Worm (Caenorhabditis elegans) whole organism, L4/young adult: ENCODE data around the gene glrx-21.

Experiments
- W03F9.2 ChIP-seq: fragments of 150-350 bp; optimal IDR thresholded peaks from 2 replicates; lab custom pipeline; 2014; ENCODE audit warnings: missing biosample characterization, missing genetic modification characterization
- dao-5 ChIP-seq: sonication (generic microtip); optimal IDR thresholded peaks from 2 replicates; lab custom pipeline; 2016; ENCODE audit warnings: missing genotype, missing genetic modification characterization, moderate library complexity, missing compliant biosample characterization
- him-1 ChIP-seq: sonication (generic microtip); optimal IDR thresholded peaks from 2 replicates; lab custom pipeline; 2016; ENCODE audit warnings: missing genotype, missing genetic modification reagents, missing genetic modification characterization, missing compliant biosample characterization

The glrx-21 gene

DNA sequence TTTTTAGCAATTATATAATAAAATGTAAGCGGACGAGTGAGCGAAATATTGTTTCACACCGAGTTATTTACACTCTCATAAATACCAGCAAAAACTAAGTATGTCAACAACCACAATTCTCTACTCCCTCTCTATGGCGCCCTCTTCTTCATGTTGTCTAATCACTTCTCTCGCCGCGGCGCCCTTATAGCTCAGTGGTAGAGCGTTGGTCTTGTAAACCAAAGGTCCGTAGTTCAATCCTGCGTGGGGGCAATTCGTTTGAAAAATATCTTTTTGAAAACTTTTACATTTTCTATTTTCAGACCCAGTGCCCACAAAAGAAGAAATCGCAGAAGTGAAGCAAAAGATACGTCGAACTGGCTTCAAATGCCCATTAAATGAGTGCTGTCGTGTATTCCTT, 40.2 kb downstream of the glrx-21 start:
- TF ChIP-seq him-1: peak; percentile 53
- peak; percentile 66 for TF ChIP-seq dao-5 (tag; lab: Kevin White, UChicago)
- TF ChIP-seq W03F9.2: peak; percentile 23

DNA sequence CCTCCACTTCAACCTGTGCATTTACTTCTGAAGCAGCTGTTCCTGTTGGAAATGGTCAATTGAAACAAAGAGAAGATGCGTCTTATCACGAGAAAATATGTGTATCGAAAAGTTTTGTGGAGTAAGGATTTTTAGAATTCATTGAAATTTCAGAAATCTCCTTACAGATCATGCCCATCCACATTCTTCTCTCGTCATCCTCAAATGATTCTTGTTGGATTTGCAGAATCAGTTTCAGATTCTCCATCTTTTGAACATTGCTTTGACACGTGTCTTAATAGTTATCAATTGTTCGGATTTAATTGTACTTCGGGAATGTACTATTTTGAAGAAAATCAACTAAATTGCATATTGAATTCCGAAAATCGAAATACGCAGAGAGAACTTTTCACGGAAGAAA, 41.9 kb downstream of the glrx-21 start:
- TF ChIP-seq W03F9.2 (no peak), him-1 (no peak), dao-5 (tag; lab: Kevin White, UChicago) (no peak)

DNA sequence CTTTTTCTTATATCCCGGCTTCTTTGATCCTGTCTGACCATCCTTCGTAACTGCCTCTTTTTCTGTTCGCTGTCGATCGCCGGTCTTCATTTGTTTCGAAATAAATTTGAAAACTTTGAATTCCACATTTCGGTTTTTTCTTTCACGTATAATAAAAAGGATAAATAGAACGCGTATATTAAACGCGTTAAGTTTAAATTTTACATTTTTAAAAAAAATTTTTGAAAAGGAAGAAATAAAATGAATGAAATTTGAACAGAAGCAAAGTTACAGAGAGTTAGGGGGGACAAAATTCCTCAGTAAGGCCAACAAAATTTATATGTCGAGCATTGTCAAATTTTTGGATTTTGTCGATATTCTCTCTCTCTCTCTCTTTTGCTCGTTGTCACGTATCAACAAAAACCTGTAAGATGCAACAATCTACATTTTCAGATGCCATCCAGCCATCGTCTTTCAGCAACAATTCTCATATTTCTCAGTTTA, 44.1 kb downstream of the glrx-21 start, which contains the start of the genes T15B12.2 and F52C9.5:
TSS of gene T15B12.2 (minus strand) at position 101 of the 483 bp plus-strand sequence.
TSS of gene F52C9.5 (plus strand) at position 433 of the 483 bp plus-strand sequence.
- TF ChIP-seq him-1: no peak
- TF ChIP-seq dao-5 (tag; lab: Kevin White, UChicago): no peak
- TF ChIP-seq W03F9.2: no peak
